Worm (Caenorhabditis elegans): Measurements from ENCODE around the gene tin-9.2.

- TF ChIP-seq lin-11 (tag; optimal IDR thresholded peaks at IDR 0.05) (no peak), elt-1 (tag; optimal IDR thresholded peaks at IDR 0.05) (no peak), dmd-4 (tag; optimal IDR thresholded peaks at IDR 0.05) (no peak), mab-5 (tag; optimal IDR thresholded peaks at IDR 0.05) (no peak), nhr-6 (tag; optimal IDR thresholded peaks at IDR 0.05) (no peak), nhr-25 (tag; optimal IDR thresholded peaks at IDR 0.05) (no peak), aly-2 (tag; optimal IDR thresholded peaks at IDR 0.05) (no peak), skn-1 (tag; optimal IDR thresholded peaks at IDR 0.05) (no peak), lin-13 (GFP tag; optimal IDR thresholded peaks at IDR 0.05) (no peak), unc-62 (GFP tag; optimal IDR thresholded peaks at IDR 0.05) (no peak), F13H6.1 (tag; optimal IDR thresholded peaks at IDR 0.05) (no peak), zag-1 (tag; optimal IDR thresholded peaks at IDR 0.05) (no peak)
Measured at ce11 chrIV:13078342-13078741, 20.5 kb upstream of the tin-9.2 start.
